Worm (Caenorhabditis elegans) whole organism, mixed stage, embryonic: ENCODE measurements around the gene folt-3.

Experiments used
- M03D4.4 ChIP-seq: sonication (generic microtip); optimal IDR thresholded peaks from 2 replicates; lab custom pipeline; 2017; ENCODE audit warnings: mild to moderate bottlenecking, missing genetic modification characterization, missing compliant biosample characterization
- bed-3 ChIP-seq: fragments of 200-800 bp; sonication (Bioruptor generic); optimal IDR thresholded peaks from 3 replicates; lab custom pipeline; 2018; ENCODE audit warnings: mild to moderate bottlenecking, missing genetic modification characterization, moderate library complexity, missing compliant biosample characterization
- blmp-1 ChIP-seq: fragments of 150-350 bp; optimal IDR thresholded peaks from 2 replicates; lab custom pipeline; 2014; ENCODE audit warnings: missing biosample characterization, missing genetic modification characterization
- ceh-39 ChIP-seq: fragments of 150-350 bp; optimal IDR thresholded peaks from 2 replicates; lab custom pipeline; 2014; ENCODE audit warnings: missing biosample characterization, missing genetic modification characterization
- ceh-83 ChIP-seq: fragments of 200-800 bp; sonication (Bioruptor generic); optimal IDR thresholded peaks from 2 replicates; lab custom pipeline; 2018; ENCODE audit warnings: mild to moderate bottlenecking, missing genetic modification characterization, missing compliant biosample characterization
- ces-1 ChIP-seq: fragments of 150-350 bp; optimal IDR thresholded peaks from 2 replicates; lab custom pipeline; 2014; ENCODE audit warnings: missing biosample characterization, missing genetic modification reagents, missing genetic modification characterization
- cnd-1 ChIP-seq: fragments of 200-800 bp; sonication (Bioruptor generic); optimal IDR thresholded peaks from 2 replicates; lab custom pipeline; 2018; ENCODE audit warnings: mild to moderate bottlenecking, missing genetic modification characterization, missing compliant biosample characterization
- drap-1 ChIP-seq: fragments of 200-800 bp; sonication (Bioruptor generic); optimal IDR thresholded peaks from 3 replicates; lab custom pipeline; 2018; ENCODE audit warnings: mild to moderate bottlenecking, missing genetic modification characterization, missing compliant biosample characterization
- elt-1 ChIP-seq: sonication (generic microtip); optimal IDR thresholded peaks from 2 replicates; lab custom pipeline; 2017; ENCODE audit warnings: missing genetic modification characterization, mild to moderate bottlenecking, missing compliant biosample characterization, antibody characterized with exemption, moderate library complexity, borderline replicate concordance; ENCODE audit not compliant: insufficient read depth
- elt-3 ChIP-seq: fragments of 150-350 bp; optimal IDR thresholded peaks from 2 replicates; lab custom pipeline; 2014; ENCODE audit warnings: missing biosample characterization, missing genetic modification characterization
- flh-1 ChIP-seq: fragments of 200-800 bp; sonication (Bioruptor generic); optimal IDR thresholded peaks from 2 replicates; lab custom pipeline; 2018; ENCODE audit warnings: mild to moderate bottlenecking, missing genetic modification characterization, moderate library complexity, missing compliant biosample characterization
- ham-2 ChIP-seq: fragments of 200-800 bp; sonication (Bioruptor generic); optimal IDR thresholded peaks from 2 replicates; lab custom pipeline; 2018; ENCODE audit warnings: mild to moderate bottlenecking, missing genetic modification characterization, missing compliant biosample characterization
- hlh-1 ChIP-seq: fragments of 150-350 bp; optimal IDR thresholded peaks from 2 replicates; lab custom pipeline; 2014; ENCODE audit warnings: missing biosample characterization, missing genetic modification reagents, missing genetic modification characterization
- lin-13 ChIP-seq: fragments of 150-350 bp; optimal IDR thresholded peaks from 2 replicates; lab custom pipeline; 2014; ENCODE audit warnings: missing biosample characterization, missing genetic modification characterization
- lin-32 ChIP-seq: fragments of 200-800 bp; sonication (Bioruptor generic); optimal IDR thresholded peaks from 2 replicates; lab custom pipeline; 2018; ENCODE audit warnings: mild to moderate bottlenecking, missing genetic modification characterization, missing compliant biosample characterization
- lsy-2 ChIP-seq: fragments of 150-350 bp; optimal IDR thresholded peaks from 2 replicates; lab custom pipeline; 2014; ENCODE audit warnings: missing biosample characterization, missing genetic modification characterization
- mab-5 ChIP-seq: fragments of 150-350 bp; optimal IDR thresholded peaks from 2 replicates; lab custom pipeline; 2014; ENCODE audit warnings: missing biosample characterization, missing genetic modification characterization
- mep-1 ChIP-seq: fragments of 150-350 bp; optimal IDR thresholded peaks from 2 replicates; lab custom pipeline; 2017; ENCODE audit warnings: missing biosample characterization, missing genetic modification reagents, missing genetic modification characterization, inconsistent platforms
- mls-2 ChIP-seq: sonication (generic microtip); optimal IDR thresholded peaks from 2 replicates; lab custom pipeline; 2016; ENCODE audit warnings: mild to moderate bottlenecking, missing genetic modification characterization, moderate library complexity, missing compliant biosample characterization
- nhr-12 ChIP-seq: fragments of 150-350 bp; optimal IDR thresholded peaks from 2 replicates; lab custom pipeline; 2014; ENCODE audit warnings: missing biosample characterization, missing genetic modification characterization
- nhr-237 ChIP-seq: fragments of 150-350 bp; optimal IDR thresholded peaks from 2 replicates; lab custom pipeline; 2014; ENCODE audit warnings: missing biosample characterization, missing genetic modification characterization
- nhr-28 ChIP-seq: fragments of 150-350 bp; optimal IDR thresholded peaks from 2 replicates; lab custom pipeline; 2014; ENCODE audit warnings: missing biosample characterization, missing genetic modification characterization
- nhr-76 ChIP-seq: sonication (generic microtip); optimal IDR thresholded peaks from 2 replicates; lab custom pipeline; 2017; ENCODE audit warnings: missing biosample characterization, missing genetic modification characterization
- sem-2 ChIP-seq: fragments of 200-800 bp; sonication (Bioruptor generic); optimal IDR thresholded peaks from 2 replicates; lab custom pipeline; 2018; ENCODE audit warnings: mild to moderate bottlenecking, missing genetic modification characterization, missing compliant biosample characterization
- snpc-4 ChIP-seq: fragments of 150-350 bp; optimal IDR thresholded peaks from 2 replicates; lab custom pipeline; 2014; ENCODE audit warnings: missing biosample characterization, missing genetic modification characterization
- sptf-1 ChIP-seq: sonication (generic microtip); optimal IDR thresholded peaks from 2 replicates; lab custom pipeline; 2017; ENCODE audit warnings: mild to moderate bottlenecking, missing genetic modification characterization, moderate library complexity, missing compliant biosample characterization
- tbx-8 ChIP-seq: fragments of 200-800 bp; sonication (Bioruptor generic); optimal IDR thresholded peaks from 2 replicates; lab custom pipeline; 2018; ENCODE audit warnings: mild to moderate bottlenecking, missing genetic modification characterization, moderate library complexity, missing compliant biosample characterization
- unc-120 ChIP-seq: sonication (generic microtip); optimal IDR thresholded peaks from 2 replicates; lab custom pipeline; 2017; ENCODE audit warnings: missing genetic modification characterization, missing compliant biosample characterization; ENCODE audit not compliant: poor library complexity, severe bottlenecking
- unc-39 ChIP-seq: fragments of 150-350 bp; optimal IDR thresholded peaks from 2 replicates; lab custom pipeline; 2014; ENCODE audit warnings: missing biosample characterization, missing genetic modification characterization
- unc-62 ChIP-seq: fragments of 150-350 bp; optimal IDR thresholded peaks from 2 replicates; lab custom pipeline; 2014; ENCODE audit warnings: missing biosample characterization, missing genetic modification reagents, missing genetic modification characterization
- zip-8 ChIP-seq: fragments of 150-350 bp; optimal IDR thresholded peaks from 2 replicates; lab custom pipeline; 2014; ENCODE audit warnings: missing biosample characterization, missing genetic modification characterization
- ztf-11 ChIP-seq: fragments of 150-350 bp; optimal IDR thresholded peaks from 2 replicates; lab custom pipeline; 2014; ENCODE audit warnings: missing biosample characterization, missing genetic modification characterization

Gene folt-3

ce11 chrV:7604858-7605257 lies 4.7 kb downstream of the folt-3 start, which contains the start of gene clec-213:
Gene clec-213 (plus strand): TSS chrV:7605158.
- TF ChIP-seq mls-2 = no peak
- no peak for TF ChIP-seq unc-62 (GFP tag; lab: Kevin White, UChicago)
- TF ChIP-seq lin-13 (tag; lab: Kevin White, UChicago) = no peak
- no peak for TF ChIP-seq nhr-237 (tag; lab: Kevin White, UChicago)
- TF ChIP-seq ces-1 = no peak
- no peak for TF ChIP-seq cnd-1 (tag; lab: Kevin White, UChicago)
- no peak for TF ChIP-seq blmp-1 (tag; lab: Kevin White, UChicago)
- no peak for TF ChIP-seq M03D4.4 (tag; lab: Kevin White, UChicago)
- TF ChIP-seq hlh-1 (tag; lab: Kevin White, UChicago) = no peak
- TF ChIP-seq drap-1 (GFP tag; lab: Kevin White, UChicago) = no peak
- no peak for TF ChIP-seq sem-2
- TF ChIP-seq nhr-28 (tag; lab: Kevin White, UChicago) = no peak
- TF ChIP-seq mep-1 (tag; lab: Kevin White, UChicago) = no peak
- no peak for TF ChIP-seq tbx-8 (GFP tag; lab: Kevin White, UChicago)
- no peak for TF ChIP-seq mab-5 (tag; lab: Kevin White, UChicago)

ce11 chrV:7603404-7603803 lies 6.1 kb downstream of the folt-3 start, which contains the start of gene C50E3.11:
Gene C50E3.11 (minus strand): TSS chrV:7603486.
- TF ChIP-seq nhr-12 (tag; lab: Kevin White, UChicago) (no peak), mls-2 (no peak), sem-2 (no peak), sptf-1 (tag; lab: Kevin White, UChicago) (no peak), ces-1 (no peak), mep-1 (tag; lab: Kevin White, UChicago) (no peak)

- TF ChIP-seq M03D4.4 (tag; lab: Kevin White, UChicago) (no peak), bed-3 (GFP tag; lab: Kevin White, UChicago) (no peak), mab-5 (tag; lab: Kevin White, UChicago) (no peak), sem-2 (no peak), nhr-12 (tag; lab: Kevin White, UChicago) (no peak), blmp-1 (tag; lab: Kevin White, UChicago) (no peak), tbx-8 (GFP tag; lab: Kevin White, UChicago) (no peak), hlh-1 (tag; lab: Kevin White, UChicago) (no peak), ceh-39 (tag; lab: Kevin White, UChicago) (no peak)
Measured at ce11 chrV:7601443-7601842, 8.1 kb downstream of the folt-3 start, which contains the start of gene scl-26. Gene scl-26 (minus strand): TSS chrV:7601543.

ce11 chrV:7600149-7600548 lies 9.4 kb downstream of the folt-3 start, which contains the start of gene C50E3.9:
Gene C50E3.9 (minus strand): TSS chrV:7600249.
- TF ChIP-seq lin-13 (tag; lab: Kevin White, UChicago) (no peak), tbx-8 (GFP tag; lab: Kevin White, UChicago) (no peak), hlh-1 (tag; lab: Kevin White, UChicago) (no peak), nhr-76 (tag; lab: Kevin White, UChicago) (no peak), cnd-1 (tag; lab: Kevin White, UChicago) (no peak), nhr-12 (tag; lab: Kevin White, UChicago) (no peak)

ce11 chrV:7598269-7598668 lies 11.3 kb downstream of the folt-3 start, which contains the start of gene C50E3.7:
Gene C50E3.7 (minus strand): TSS chrV:7598369.
- no peak for TF ChIP-seq cnd-1 (tag; lab: Kevin White, UChicago)
- no peak for TF ChIP-seq zip-8 (tag; lab: Kevin White, UChicago)
- no peak for TF ChIP-seq ces-1
- TF ChIP-seq unc-39 (tag; lab: Kevin White, UChicago) = no peak
- no peak for TF ChIP-seq ham-2 (GFP tag; lab: Kevin White, UChicago)
- no peak for TF ChIP-seq lsy-2 (tag; lab: Kevin White, UChicago)
- no peak for TF ChIP-seq lin-13 (tag; lab: Kevin White, UChicago)
- TF ChIP-seq elt-1 (tag; lab: Kevin White, UChicago) = no peak
- TF ChIP-seq snpc-4 = no peak
- no peak for TF ChIP-seq ztf-11 (tag; lab: Kevin White, UChicago)
- no peak for TF ChIP-seq lin-32 (GFP tag; lab: Kevin White, UChicago)
- no peak for TF ChIP-seq mab-5 (tag; lab: Kevin White, UChicago)

- TF ChIP-seq flh-1 (no peak), elt-1 (tag; lab: Kevin White, UChicago) (no peak), ceh-83 (GFP tag; lab: Kevin White, UChicago) (no peak), ceh-39 (tag; lab: Kevin White, UChicago) (no peak), nhr-237 (tag; lab: Kevin White, UChicago) (no peak), bed-3 (GFP tag; lab: Kevin White, UChicago) (no peak), lin-32 (GFP tag; lab: Kevin White, UChicago) (no peak), elt-3 (tag; lab: Kevin White, UChicago) (no peak), hlh-1 (tag; lab: Kevin White, UChicago) (no peak), drap-1 (GFP tag; lab: Kevin White, UChicago) (no peak), unc-120 (tag; lab: Kevin White, UChicago) (no peak), lsy-2 (tag; lab: Kevin White, UChicago) (no peak), ham-2 (GFP tag; lab: Kevin White, UChicago) (no peak), ces-1 (no peak)
Measured at ce11 chrV:7595132-7595531, 14.4 kb downstream of the folt-3 start.
